Fruit fly (Drosophila melanogaster) whole organism, adult: ENCODE measurements around the gene lgs.

Experiments
- CG11617 ChIP-seq: fragments of 200-800 bp; sonication (Bioruptor generic); optimal IDR thresholded peaks from 2 replicates; lab custom pipeline; 2017; ENCODE audit warnings: mild to moderate bottlenecking, missing biosample characterization, missing genetic modification reagents, missing genetic modification characterization
- CG14711 ChIP-seq: fragments of 200-800 bp; sonication (Bioruptor generic); optimal IDR thresholded peaks from 2 replicates; lab custom pipeline; 2018; ENCODE audit warnings: missing biosample characterization, mild to moderate bottlenecking, missing genetic modification characterization, moderate library complexity
- CG33017 ChIP-seq: fragments of 200-800 bp; sonication (Bioruptor generic); optimal IDR thresholded peaks from 2 replicates; lab custom pipeline; 2018; ENCODE audit warnings: missing biosample characterization, mild to moderate bottlenecking, missing genetic modification characterization, moderate library complexity
- CG7101 ChIP-seq: fragments of 200-800 bp; sonication (Bioruptor generic); optimal IDR thresholded peaks from 2 replicates; lab custom pipeline; 2018; ENCODE audit warnings: missing biosample characterization, mild to moderate bottlenecking, missing genetic modification characterization, moderate library complexity
- Crg-1 ChIP-seq: fragments of 200-800 bp; sonication (Bioruptor generic); optimal IDR thresholded peaks from 2 replicates; lab custom pipeline; 2016; ENCODE audit warnings: missing biosample characterization, missing genetic modification characterization
- Mnt ChIP-seq: fragments of 200-800 bp; sonication (Bioruptor generic); optimal IDR thresholded peaks from 2 replicates; lab custom pipeline; 2016; ENCODE audit warnings: missing biosample characterization, mild to moderate bottlenecking, missing genetic modification characterization
- cic ChIP-seq: fragments of 200-800 bp; sonication (Bioruptor generic); optimal IDR thresholded peaks from 2 replicates; lab custom pipeline; 2017; ENCODE audit warnings: missing biosample characterization, mild to moderate bottlenecking, missing genetic modification characterization, moderate library complexity
- cnc ChIP-seq, 2 experiments: fragments of >200 bp; optimal IDR thresholded peaks; 2 replicates each; lab custom pipeline; 2017
- kay ChIP-seq: fragments of 200-800 bp; sonication (Bioruptor generic); peaks from one replicate; lab custom pipeline; 2016; ENCODE audit warnings: missing biosample characterization, missing genetic modification characterization, borderline replicate concordance
- ovo ChIP-seq: fragments of 200-800 bp; sonication (Bioruptor generic); optimal IDR thresholded peaks from 2 replicates; lab custom pipeline; 2016; ENCODE audit warnings: missing biosample characterization, missing genetic modification characterization

- TF ChIP-seq Mnt: no peak
- no peak for TF ChIP-seq ovo
- TF ChIP-seq CG33017 (tag; lab: Kevin White, UChicago): no peak
- TF ChIP-seq Crg-1 (GFP tag; lab: Kevin White, UChicago): no peak
- TF ChIP-seq cnc (optimal IDR thresholded peaks at IDR 0.05; lab: Kevin White, UChicago): no peak
- peak; percentile 20 for TF ChIP-seq CG7101
- TF ChIP-seq kay: no peak
- no peak for TF ChIP-seq CG14711 (tag; lab: Kevin White, UChicago)
- no peak for TF ChIP-seq CG11617
- TF ChIP-seq cic (GFP tag; lab: Kevin White, UChicago): no peak
Measured at dm6 chr4:443592-444257, at the start of gene lgs.
